Worm (Caenorhabditis elegans) whole organism, early embryonic: ENCODE measurements around the gene srh-27.

Experiments used
- ama-1 ChIP-seq: fragments of 150-350 bp; optimal IDR thresholded peaks from 2 replicates; lab custom pipeline; 2014
- hnd-1 ChIP-seq: sonication (generic microtip); optimal IDR thresholded peaks from 2 replicates; lab custom pipeline; 2016; ENCODE audit warnings: missing genetic modification characterization, missing compliant biosample characterization
- pes-1 ChIP-seq: fragments of 200-800 bp; sonication (Bioruptor generic); IDR thresholded peaks from 2 replicates; pipeline ENCODE4 v1.3.6; 2022; ENCODE audit warnings: missing genetic modification reagents, missing genetic modification characterization, missing compliant biosample characterization

DNA sequence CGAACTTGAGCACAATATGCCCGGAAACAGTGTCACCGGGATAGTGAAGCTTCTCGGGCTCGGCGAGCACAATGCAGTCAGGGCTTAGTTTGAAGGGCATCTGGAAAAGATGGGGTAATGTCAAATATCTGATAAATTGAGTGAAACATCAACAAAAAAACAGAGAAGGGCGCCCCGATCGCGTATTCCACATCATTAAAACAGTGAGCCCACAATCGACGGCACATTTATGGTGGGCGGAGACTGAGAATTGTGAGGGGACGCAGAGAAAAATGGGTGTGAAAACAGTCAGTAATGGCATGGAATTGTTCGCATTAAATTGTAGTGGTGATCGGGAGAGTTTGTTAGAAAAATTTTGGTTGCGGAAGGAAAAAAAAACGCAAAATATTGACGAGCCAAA, 32.5 kb downstream of the srh-27 start, which contains the start of gene arrd-9:
- TF ChIP-seq ama-1 (no peak), pes-1 (GFP tag; lab: Robert Waterston, UW) (no peak), hnd-1 (tag; lab: Kevin White, UChicago) (no peak)
